Fruit fly (Drosophila melanogaster) whole organism, embryonic: ENCODE results near the gene CG42766.
A peak's percentile ranks its signal among the peaks of the same experiment; 100 is the strongest.

Experiments used
- Adf1 ChIP-seq: fragments of 200-800 bp; sonication (Bioruptor generic); IDR thresholded peaks from 2 replicates; pipeline ENCODE4 v1.3.6; 2022; ENCODE audit warnings: missing biosample characterization, missing genetic modification characterization
- C15 ChIP-seq: fragments of 200-800 bp; sonication (Bioruptor generic); IDR thresholded peaks from 3 replicates; pipeline ENCODE4 v1.3.6; 2022; ENCODE audit warnings: missing biosample characterization, missing genetic modification characterization
- CG10431 ChIP-seq: fragments of 200-800 bp; sonication (Bioruptor generic); optimal IDR thresholded peaks from 3 replicates; lab custom pipeline; 2018; ENCODE audit warnings: missing biosample characterization, mild to moderate bottlenecking, missing genetic modification characterization
- CG12391 ChIP-seq: fragments of 200-800 bp; sonication (Bioruptor generic); optimal IDR thresholded peaks from 3 replicates; lab custom pipeline; 2018; ENCODE audit warnings: missing biosample characterization, mild to moderate bottlenecking, missing genetic modification characterization, moderate library complexity
- CG13287 ChIP-seq: fragments of 200-800 bp; sonication (Bioruptor generic); IDR thresholded peaks from 2 replicates; pipeline ENCODE4 v1.3.6; 2022; ENCODE audit warnings: missing biosample characterization, missing genetic modification characterization; ENCODE audit not compliant: partially characterized antibody
- CG14860 ChIP-seq: fragments of 200-800 bp; sonication (Bioruptor generic); IDR thresholded peaks from 3 replicates; pipeline ENCODE4 v1.3.6; 2022; ENCODE audit warnings: missing biosample characterization, missing genetic modification characterization; ENCODE audit not compliant: partially characterized antibody
- CG15514 ChIP-seq: fragments of 200-800 bp; sonication (Bioruptor generic); optimal IDR thresholded peaks from 3 replicates; lab custom pipeline; 2017; ENCODE audit warnings: missing biosample characterization, missing genetic modification characterization, mild to moderate bottlenecking, moderate library complexity, missing genetic modification reagents
- CG17361 ChIP-seq: fragments of 200-800 bp; sonication (Bioruptor generic); IDR thresholded peaks from 3 replicates; pipeline ENCODE4 v1.3.6; 2022; ENCODE audit warnings: missing biosample characterization, missing genetic modification characterization
- CG17802 ChIP-seq: fragments of 200-800 bp; sonication (Bioruptor generic); optimal IDR thresholded peaks from 2 replicates; lab custom pipeline; 2018; ENCODE audit warnings: missing biosample characterization, mild to moderate bottlenecking, missing genetic modification characterization, moderate library complexity
- CG18619 ChIP-seq: fragments of 200-800 bp; sonication (Bioruptor generic); optimal IDR thresholded peaks from 3 replicates; lab custom pipeline; 2017; ENCODE audit warnings: missing biosample characterization, mild to moderate bottlenecking, missing genetic modification characterization
- CG2202 ChIP-seq: fragments of 200-800 bp; sonication (Bioruptor generic); optimal IDR thresholded peaks from 2 replicates; lab custom pipeline; 2018; ENCODE audit warnings: missing biosample characterization, mild to moderate bottlenecking, missing genetic modification characterization
- CG30020 ChIP-seq: fragments of 200-800 bp; optimal IDR thresholded peaks from 2 replicates; lab custom pipeline; 2019; ENCODE audit warnings: missing biosample characterization, mild to moderate bottlenecking, missing genetic modification characterization, moderate library complexity
- CG30403 ChIP-seq: fragments of 200-800 bp; sonication (Bioruptor generic); optimal IDR thresholded peaks from 3 replicates; lab custom pipeline; 2016; ENCODE audit warnings: missing biosample characterization, missing genetic modification characterization
- CG3163 ChIP-seq: fragments of 200-800 bp; sonication (Bioruptor generic); optimal IDR thresholded peaks from 3 replicates; lab custom pipeline; 2016; ENCODE audit warnings: missing biosample characterization, missing genetic modification characterization
- CG42726 ChIP-seq: fragments of 200-800 bp; sonication (Bioruptor generic); IDR thresholded peaks from 2 replicates; pipeline ENCODE4 v1.3.6; 2022; ENCODE audit warnings: missing biosample characterization, missing genetic modification characterization; ENCODE audit not compliant: partially characterized antibody
- CG4617 ChIP-seq: fragments of 200-800 bp; sonication (Bioruptor generic); optimal IDR thresholded peaks from 3 replicates; lab custom pipeline; 2016; ENCODE audit warnings: missing biosample characterization, missing genetic modification characterization, borderline replicate concordance
- CG6765 ChIP-seq: fragments of 200-800 bp; sonication (Bioruptor generic); optimal IDR thresholded peaks from 3 replicates; lab custom pipeline; 2017; ENCODE audit warnings: missing biosample characterization, mild to moderate bottlenecking, missing genetic modification characterization
- CG6791 ChIP-seq: fragments of 200-800 bp; sonication (Bioruptor generic); IDR thresholded peaks from 3 replicates; pipeline ENCODE4 v1.3.6; 2022; ENCODE audit warnings: missing biosample characterization, missing genetic modification characterization; ENCODE audit not compliant: partially characterized antibody
- CG7357 ChIP-seq: fragments of 200-800 bp; sonication (Bioruptor generic); IDR thresholded peaks from 3 replicates; pipeline ENCODE4 v1.3.6; 2022; ENCODE audit warnings: missing biosample characterization, missing genetic modification characterization
- CG8765 ChIP-seq: fragments of 200-800 bp; sonication (Bioruptor generic); IDR thresholded peaks from 2 replicates; pipeline ENCODE4 v1.3.6; 2022; ENCODE audit warnings: missing biosample characterization, missing genetic modification characterization
- D19B ChIP-seq: fragments of 200-800 bp; sonication (Bioruptor generic); optimal IDR thresholded peaks from 2 replicates; lab custom pipeline; 2017; ENCODE audit warnings: missing biosample characterization, mild to moderate bottlenecking, missing genetic modification characterization
- Dfd ChIP-seq, 2 experiments: fragments of >200 bp; optimal IDR thresholded peaks; 2 replicates each; lab custom pipeline; 2017; ENCODE audit warnings: missing biosample characterization in 2 of 2, missing genetic modification characterization in 2 of 2
- HLH54F ChIP-seq: fragments of 200-800 bp; sonication (Bioruptor generic); optimal IDR thresholded peaks from 3 replicates; lab custom pipeline; 2016; ENCODE audit warnings: missing biosample characterization, missing genetic modification characterization
- MESR4 ChIP-seq: fragments of 200-800 bp; sonication (Bioruptor generic); optimal IDR thresholded peaks from 2 replicates; lab custom pipeline; 2018; ENCODE audit warnings: missing biosample characterization, mild to moderate bottlenecking, missing genetic modification characterization, moderate library complexity
- Opbp ChIP-seq: fragments of 200-800 bp; sonication (Bioruptor generic); IDR thresholded peaks from 3 replicates; pipeline ENCODE4 v1.3.6; 2022; ENCODE audit warnings: missing biosample characterization, missing genetic modification characterization; ENCODE audit not compliant: partially characterized antibody
- Xbp1 ChIP-seq: fragments of 200-800 bp; sonication (Bioruptor generic); optimal IDR thresholded peaks from 3 replicates; lab custom pipeline; 2016; ENCODE audit warnings: missing biosample characterization, mild to moderate bottlenecking, missing genetic modification characterization
- bbx ChIP-seq: fragments of 200-800 bp; sonication (Bioruptor generic); IDR thresholded peaks from 2 replicates; pipeline ENCODE4 v1.3.6; 2022; ENCODE audit warnings: missing biosample characterization, missing genetic modification characterization; ENCODE audit not compliant: partially characterized antibody
- bigmax ChIP-seq: fragments of 200-800 bp; sonication (Bioruptor generic); optimal IDR thresholded peaks from 2 replicates; lab custom pipeline; 2018; ENCODE audit warnings: missing biosample characterization, mild to moderate bottlenecking, missing genetic modification characterization
- chinmo ChIP-seq: fragments of 200-800 bp; sonication (Bioruptor generic); IDR thresholded peaks from 4 replicates; pipeline ENCODE4 v1.3.6; 2022; ENCODE audit warnings: missing biosample characterization, missing genetic modification characterization; ENCODE audit not compliant: partially characterized antibody
- chn ChIP-seq: fragments of 200-800 bp; sonication (Bioruptor generic); optimal IDR thresholded peaks from 2 replicates; lab custom pipeline; 2016; ENCODE audit warnings: missing biosample characterization, missing genetic modification characterization
- cwo ChIP-seq: fragments of 200-800 bp; sonication (Bioruptor generic); optimal IDR thresholded peaks from 3 replicates; lab custom pipeline; 2017; ENCODE audit warnings: missing biosample characterization, missing genetic modification characterization, mild to moderate bottlenecking, moderate library complexity, missing genetic modification reagents
- dmrt11E ChIP-seq: fragments of 200-800 bp; sonication (Bioruptor generic); optimal IDR thresholded peaks from 3 replicates; lab custom pipeline; 2018; ENCODE audit warnings: missing biosample characterization, mild to moderate bottlenecking, missing genetic modification characterization, moderate library complexity
- gem ChIP-seq: fragments of 200-800 bp; sonication (Bioruptor generic); optimal IDR thresholded peaks from 2 replicates; lab custom pipeline; 2019; ENCODE audit warnings: missing biosample characterization, mild to moderate bottlenecking, missing genetic modification characterization, moderate library complexity
- hkb ChIP-seq, 2 experiments: fragments of 200-800 bp in 1 of 2; fragments of >200 bp in 1 of 2; sonication (Bioruptor generic) in 1 of 2; IDR thresholded peaks in 1 of 2; optimal IDR thresholded peaks in 1 of 2; 2 replicates each; pipeline versions ENCODE4 v1.3.6 to Lab custom; 2017 to 2022; ENCODE audit warnings: missing biosample characterization in 1 of 2, missing genetic modification characterization in 1 of 2
- knrl ChIP-seq: fragments of 200-800 bp; sonication (Bioruptor generic); IDR thresholded peaks from 3 replicates; pipeline ENCODE4 v1.3.6; 2022; ENCODE audit warnings: missing biosample characterization, missing genetic modification characterization; ENCODE audit not compliant: partially characterized antibody
- lola ChIP-seq, 3 experiments: fragments of >200 bp in 2 of 3; fragments of 200-800 bp in 1 of 3; sonication (Bioruptor generic) in 1 of 3; optimal IDR thresholded peaks; 2 replicates each; lab custom pipeline; 2017 to 2019; ENCODE audit warnings: missing biosample characterization in 3 of 3, missing genetic modification characterization in 3 of 3, mild to moderate bottlenecking in 1 of 3, moderate library complexity in 1 of 3
- nmo ChIP-seq: fragments of 200-800 bp; sonication (Bioruptor generic); optimal IDR thresholded peaks from 2 replicates; lab custom pipeline; 2018; ENCODE audit warnings: missing biosample characterization, mild to moderate bottlenecking, missing genetic modification characterization, moderate library complexity
- phol ChIP-seq: fragments of 200-800 bp; sonication (Bioruptor generic); optimal IDR thresholded peaks from 3 replicates; lab custom pipeline; 2018; ENCODE audit warnings: missing biosample characterization, mild to moderate bottlenecking, missing genetic modification characterization, moderate library complexity
- rib ChIP-seq: fragments of 200-800 bp; sonication (Bioruptor generic); IDR thresholded peaks from 2 replicates; pipeline ENCODE4 v1.3.6; 2022; ENCODE audit warnings: missing biosample characterization, missing genetic modification characterization
- slbo ChIP-seq: fragments of 200-800 bp; sonication (Bioruptor generic); IDR thresholded peaks from 2 replicates; pipeline ENCODE4 v1.3.6; 2022; ENCODE audit warnings: missing biosample characterization, missing genetic modification characterization
- slou ChIP-seq: fragments of 200-800 bp; sonication (Bioruptor generic); optimal IDR thresholded peaks from 3 replicates; lab custom pipeline; 2016; ENCODE audit warnings: missing biosample characterization, missing genetic modification characterization
- sna ChIP-seq: fragments of 200-800 bp; sonication (Bioruptor generic); IDR thresholded peaks from 2 replicates; pipeline ENCODE4 v1.3.6; 2022; ENCODE audit warnings: missing biosample characterization, missing genetic modification characterization; ENCODE audit not compliant: partially characterized antibody
- tna ChIP-seq: fragments of 200-800 bp; sonication (Bioruptor generic); IDR thresholded peaks from 2 replicates; pipeline ENCODE4 v1.3.6; 2022; ENCODE audit warnings: missing biosample characterization, missing genetic modification characterization; ENCODE audit not compliant: partially characterized antibody
- vnd ChIP-seq: fragments of 200-800 bp; sonication (Bioruptor generic); IDR thresholded peaks from 3 replicates; pipeline ENCODE4 v1.3.6; 2022; ENCODE audit warnings: missing biosample characterization, missing genetic modification characterization; ENCODE audit not compliant: partially characterized antibody
- zfh1 ChIP-seq: fragments of 200-800 bp; sonication (Bioruptor generic); IDR thresholded peaks from 3 replicates; pipeline ENCODE4 v1.3.6; 2022; ENCODE audit warnings: missing biosample characterization, missing genetic modification characterization

Gene CG42766

dm6 chrX:15991618-15992526 lies 15.2 kb downstream of the CG42766 start, which contains the start of the genes CG46312, eIF5 and exd (continued):
- TF ChIP-seq CG12391 (tag; lab: Kevin White, UChicago) = peak; percentile 53
- no peak for TF ChIP-seq CG3163
- TF ChIP-seq chn (GFP tag; lab: Kevin White, UChicago) = no peak
- no peak for TF ChIP-seq CG10431 (GFP tag; lab: Kevin White, UChicago)
- peak; percentile 52 for TF ChIP-seq gem
- TF ChIP-seq CG7357 (GFP tag; lab: Robert Waterston, UW) = peak; percentile 85
- TF ChIP-seq CG15514 (GFP tag; lab: Kevin White, UChicago) = peak; percentile 24
- TF ChIP-seq MESR4 = peak; percentile 70
- peak in 1 of 3 experiments; percentile 16 for TF ChIP-seq lola (GFP tag; optimal IDR thresholded peaks at IDR 0.05; lab: Kevin White, UChicago)
- TF ChIP-seq hkb (optimal IDR thresholded peaks at IDR 0.05; lab: Kevin White, UChicago) = no peak
- TF ChIP-seq hkb (GFP tag; IDR thresholded peaks at IDR 0.05; lab: Robert Waterston, UW) = no peak
- TF ChIP-seq CG13287 (GFP tag; lab: Robert Waterston, UW) = peak; percentile 74
- no peak for TF ChIP-seq Xbp1 (GFP tag; lab: Kevin White, UChicago)
- peak; percentile 86 for TF ChIP-seq bbx (GFP tag; lab: Robert Waterston, UW)
- no peak for TF ChIP-seq CG8765 (GFP tag; lab: Robert Waterston, UW)
- TF ChIP-seq HLH54F (GFP tag; lab: Kevin White, UChicago) = no peak
- TF ChIP-seq CG30020 (tag; lab: Kevin White, UChicago) = peak; percentile 96
- no peak for TF ChIP-seq C15
- TF ChIP-seq CG17802 (tag; lab: Kevin White, UChicago) = peak; percentile 22
- peak; percentile 67 for TF ChIP-seq bigmax (GFP tag; lab: Kevin White, UChicago)
- peak; percentile 21 for TF ChIP-seq dmrt11E
- no peak for TF ChIP-seq cwo (GFP tag; lab: Kevin White, UChicago)
- TF ChIP-seq CG17361 = peak; percentile 75; the same call in 2 of the 3 replicates
- peak; percentile 23 for TF ChIP-seq phol (tag; lab: Kevin White, UChicago)
- peak in 1 of 2 experiments; percentile 21 for TF ChIP-seq Dfd (GFP tag; optimal IDR thresholded peaks at IDR 0.05; lab: Kevin White, UChicago)
- peak; percentile 79; the same call in 2 of the 4 replicates for TF ChIP-seq chinmo
- no peak for TF ChIP-seq CG4617 (GFP tag; lab: Kevin White, UChicago)
- TF ChIP-seq Opbp (GFP tag; lab: Robert Waterston, UW) = peak; percentile 77
- peak; percentile 39; the same call in 1 of the 2 replicates for TF ChIP-seq CG42726 (GFP tag; lab: Robert Waterston, UW)
- no peak for TF ChIP-seq CG6765 (GFP tag; lab: Kevin White, UChicago)
- peak; percentile 55 for TF ChIP-seq nmo (GFP tag; lab: Kevin White, UChicago)
- TF ChIP-seq slbo (GFP tag; lab: Robert Waterston, UW) = no peak
- peak; percentile 77 for TF ChIP-seq CG14860 (GFP tag; lab: Robert Waterston, UW)
- peak; percentile 69; the same call in 2 of the 3 replicates for TF ChIP-seq knrl (GFP tag; lab: Robert Waterston, UW)
- TF ChIP-seq CG2202 (tag; lab: Kevin White, UChicago) = no peak
- peak; percentile 7 for TF ChIP-seq CG30403 (GFP tag; lab: Kevin White, UChicago)
- peak; percentile 79 for TF ChIP-seq vnd (GFP tag; lab: Robert Waterston, UW)
- TF ChIP-seq tna (GFP tag; lab: Robert Waterston, UW) = peak; percentile 77
- TF ChIP-seq CG6791 (GFP tag; lab: Robert Waterston, UW) = peak; percentile 88
- TF ChIP-seq slou = no peak
- 0 out of 2 replicates have a peak, but pooled peaks have one; percentile 23 for TF ChIP-seq sna (GFP tag; lab: Robert Waterston, UW)
- TF ChIP-seq zfh1 = no peak
- no peak for TF ChIP-seq Adf1 (GFP tag; lab: Robert Waterston, UW)
- TF ChIP-seq D19B (GFP tag; lab: Kevin White, UChicago) = no peak
- TF ChIP-seq CG18619 (GFP tag; lab: Kevin White, UChicago) = no peak
- TF ChIP-seq rib (GFP tag; lab: Robert Waterston, UW) = no peak
